Worm (Caenorhabditis elegans) whole organism, L1 larva: ENCODE measurements around the gene F19G12.1.

ENCODE experiments used
- C34B4.2 ChIP-seq: sonication (generic microtip); optimal IDR thresholded peaks from 2 replicates; lab custom pipeline; 2017; ENCODE audit warnings: mild to moderate bottlenecking, missing genetic modification characterization, missing compliant biosample characterization
- aha-1 ChIP-seq: fragments of 150-350 bp; optimal IDR thresholded peaks from 2 replicates; lab custom pipeline; 2014; ENCODE audit warnings: missing biosample characterization, missing genetic modification characterization
- fkh-10 ChIP-seq: sonication (generic microtip); optimal IDR thresholded peaks from 2 replicates; lab custom pipeline; 2017; ENCODE audit warnings: missing biosample characterization, missing genetic modification reagents, missing genetic modification characterization
- isw-1 ChIP-seq: fragments of 200-800 bp; sonication (Bioruptor generic); IDR thresholded peaks from 2 replicates; pipeline ENCODE4 v1.3.6; 2022; ENCODE audit warnings: missing genetic modification characterization, missing compliant biosample characterization
- nhr-19 ChIP-seq: fragments of 200-800 bp; sonication (Bioruptor generic); conservative IDR thresholded peaks from 2 replicates; pipeline ENCODE4 v1.3.6; 2022; ENCODE audit warnings: missing genetic modification characterization, missing compliant biosample characterization
- unc-62 ChIP-seq: fragments of 150-350 bp; optimal IDR thresholded peaks from 2 replicates; lab custom pipeline; 2014; ENCODE audit warnings: missing biosample characterization, missing genetic modification reagents, missing genetic modification characterization
- ztf-11 ChIP-seq, 2 experiments: sonication (generic microtip); optimal IDR thresholded peaks; 2 replicates each; lab custom pipeline; 2016 to 2017; ENCODE audit warnings: missing genetic modification characterization in 2 of 2, missing biosample characterization in 1 of 2, missing compliant biosample characterization in 1 of 2

DNA sequence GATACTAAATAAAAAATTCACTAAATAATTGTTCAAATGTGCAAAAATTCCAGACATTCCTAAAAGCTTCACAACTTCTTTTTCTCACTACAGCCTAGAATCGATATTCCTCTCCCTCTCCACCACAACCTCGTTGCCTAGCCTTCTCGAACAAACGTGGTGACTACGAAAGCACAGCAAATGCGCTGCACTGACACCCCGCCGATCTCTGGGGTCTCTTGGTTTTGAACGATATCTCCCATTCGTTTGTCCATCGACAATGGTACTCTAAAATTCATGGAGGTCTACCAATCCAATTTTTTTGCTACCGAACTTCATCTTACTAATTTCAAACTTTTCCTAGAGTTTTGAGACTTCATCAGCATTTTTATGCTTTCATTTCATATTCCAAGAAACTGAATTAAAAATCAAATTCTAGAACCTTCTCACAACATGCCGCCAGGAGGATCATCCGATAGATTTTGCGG is 19.6 kb downstream of the F19G12.1 start, which contains the start of gene W05H7.1:
- TF ChIP-seq aha-1 = no peak
- TF ChIP-seq unc-62 = no peak
- TF ChIP-seq C34B4.2 (tag; lab: Kevin White, UChicago) = no peak
- no peak for TF ChIP-seq ztf-11 (tag; optimal IDR thresholded peaks at IDR 0.05; lab: Kevin White, UChicago)
- TF ChIP-seq fkh-10 (GFP tag; lab: Kevin White, UChicago) = no peak
- TF ChIP-seq isw-1 (GFP tag; lab: Robert Waterston, UW) = no peak
- 0 out of 2 replicates have a peak, but pooled peaks have one; percentile 8 for TF ChIP-seq nhr-19 (GFP tag; lab: Robert Waterston, UW)
